Fruit fly (Drosophila melanogaster) whole organism, wandering third instar larva: ENCODE data around the gene Scgalpha.

Experiments
- GATAd ChIP-seq: sonication (Bioruptor generic); optimal IDR thresholded peaks from 2 replicates; lab custom pipeline; 2016; ENCODE audit warnings: missing biosample characterization, missing genetic modification characterization
- Hr78 ChIP-seq: fragments of >200 bp; optimal IDR thresholded peaks from 2 replicates; lab custom pipeline; 2017; ENCODE audit warnings: missing biosample characterization, missing genetic modification characterization
- h ChIP-seq: fragments of 200-800 bp; sonication (Bioruptor generic); optimal IDR thresholded peaks from 3 replicates; lab custom pipeline; 2016; ENCODE audit warnings: missing biosample characterization, mild to moderate bottlenecking, missing genetic modification characterization

dm6 chr2L:8334705-8335104, 31.5 kb downstream of the Scgalpha start:
- TF ChIP-seq Hr78 (GFP tag; lab: Kevin White, UChicago), result no peak
- no peak for TF ChIP-seq h (GFP tag; lab: Kevin White, UChicago)
- TF ChIP-seq GATAd (GFP tag; lab: Kevin White, UChicago), result no peak
